Fruit fly (Drosophila melanogaster) whole organism, embryonic: Measurements from ENCODE around the gene L2HGDH.

ENCODE experiments used
- Ada2b ChIP-seq: fragments of 200-800 bp; sonication (Bioruptor generic); IDR thresholded peaks from 2 replicates; pipeline ENCODE4 v1.3.6; 2022; ENCODE audit warnings: missing biosample characterization, missing genetic modification characterization
- Atf6 ChIP-seq: fragments of 200-800 bp; sonication (Bioruptor generic); IDR thresholded peaks from 2 replicates; pipeline ENCODE4 v1.3.6; 2022; ENCODE audit warnings: missing biosample characterization, missing genetic modification characterization
- BtbVII ChIP-seq: fragments of 200-800 bp; sonication (Bioruptor generic); optimal IDR thresholded peaks from 3 replicates; lab custom pipeline; 2017; ENCODE audit warnings: missing biosample characterization, mild to moderate bottlenecking, missing genetic modification characterization
- CG10366 ChIP-seq: fragments of 200-800 bp; sonication (Bioruptor generic); IDR thresholded peaks from 2 replicates; pipeline ENCODE4 v1.3.6; 2022; ENCODE audit warnings: missing biosample characterization, missing genetic modification characterization
- CG10431 ChIP-seq: fragments of 200-800 bp; sonication (Bioruptor generic); optimal IDR thresholded peaks from 3 replicates; lab custom pipeline; 2018; ENCODE audit warnings: missing biosample characterization, mild to moderate bottlenecking, missing genetic modification characterization
- CG10979 ChIP-seq: fragments of 200-800 bp; sonication (Bioruptor generic); optimal IDR thresholded peaks from 2 replicates; lab custom pipeline; 2018; ENCODE audit warnings: missing biosample characterization, mild to moderate bottlenecking, missing genetic modification characterization, moderate library complexity
- CG11696 ChIP-seq: fragments of 200-800 bp; sonication (Bioruptor generic); IDR thresholded peaks from 2 replicates; pipeline ENCODE4 v1.3.6; 2022; ENCODE audit warnings: missing biosample characterization, missing genetic modification characterization
- CG12219 ChIP-seq: fragments of 200-800 bp; sonication (Bioruptor generic); optimal IDR thresholded peaks from 3 replicates; lab custom pipeline; 2018; ENCODE audit warnings: missing biosample characterization, mild to moderate bottlenecking, missing genetic modification characterization
- CG1233 ChIP-seq: fragments of 200-800 bp; sonication (Bioruptor generic); optimal IDR thresholded peaks from 4 replicates; lab custom pipeline; 2018; ENCODE audit warnings: missing biosample characterization, mild to moderate bottlenecking, missing genetic modification characterization
- CG17802 ChIP-seq: fragments of 200-800 bp; sonication (Bioruptor generic); optimal IDR thresholded peaks from 2 replicates; lab custom pipeline; 2018; ENCODE audit warnings: missing biosample characterization, mild to moderate bottlenecking, missing genetic modification characterization, moderate library complexity
- CG18262 ChIP-seq: fragments of 200-800 bp; optimal IDR thresholded peaks from 3 replicates; lab custom pipeline; 2019; ENCODE audit warnings: missing biosample characterization, mild to moderate bottlenecking, missing genetic modification characterization, moderate library complexity
- CG3163 ChIP-seq: fragments of 200-800 bp; sonication (Bioruptor generic); optimal IDR thresholded peaks from 3 replicates; lab custom pipeline; 2016; ENCODE audit warnings: missing biosample characterization, missing genetic modification characterization
- CG34422 ChIP-seq: fragments of 200-800 bp; sonication (Bioruptor generic); IDR thresholded peaks from 3 replicates; pipeline ENCODE4 v1.3.6; 2022; ENCODE audit warnings: missing biosample characterization, missing genetic modification characterization
- CG4707 ChIP-seq: fragments of 200-800 bp; sonication (Bioruptor generic); optimal IDR thresholded peaks from 2 replicates; lab custom pipeline; 2018; ENCODE audit warnings: missing biosample characterization, mild to moderate bottlenecking, missing genetic modification characterization, moderate library complexity
- CG5953 ChIP-seq: fragments of 200-800 bp; sonication (Bioruptor generic); IDR thresholded peaks from 2 replicates; pipeline ENCODE4 v1.3.6; 2022; ENCODE audit warnings: missing biosample characterization, missing genetic modification characterization
- CG6175 ChIP-seq: fragments of 200-800 bp; sonication (Bioruptor generic); IDR thresholded peaks from 3 replicates; pipeline ENCODE4 v1.3.6; 2022; ENCODE audit warnings: missing biosample characterization, missing genetic modification characterization
- CG7357 ChIP-seq: fragments of 200-800 bp; sonication (Bioruptor generic); IDR thresholded peaks from 3 replicates; pipeline ENCODE4 v1.3.6; 2022; ENCODE audit warnings: missing biosample characterization, missing genetic modification characterization
- CG7556 ChIP-seq: fragments of 200-800 bp; sonication (Bioruptor generic); optimal IDR thresholded peaks from 2 replicates; lab custom pipeline; 2017; ENCODE audit warnings: missing biosample characterization, mild to moderate bottlenecking, missing genetic modification characterization
- Doc3 ChIP-seq: fragments of 200-800 bp; sonication (Bioruptor generic); IDR thresholded peaks from 3 replicates; pipeline ENCODE4 v1.3.6; 2022; ENCODE audit warnings: missing biosample characterization, missing genetic modification characterization; ENCODE audit not compliant: partially characterized antibody
- HmgZ ChIP-seq: fragments of 200-800 bp; sonication (Bioruptor generic); optimal IDR thresholded peaks from 2 replicates; lab custom pipeline; 2018; ENCODE audit warnings: missing biosample characterization, mild to moderate bottlenecking, missing genetic modification characterization
- Hr51 ChIP-seq, 2 experiments: fragments of 200-800 bp; sonication (Bioruptor generic); optimal IDR thresholded peaks; 2 replicates in 1 of 2; 3 replicates in 1 of 2; lab custom pipeline; 2016 to 2018; ENCODE audit warnings: missing biosample characterization in 2 of 2, missing genetic modification characterization in 2 of 2, mild to moderate bottlenecking in 1 of 2, moderate library complexity in 1 of 2
- NFAT ChIP-seq: fragments of 200-800 bp; sonication (Bioruptor generic); IDR thresholded peaks from 2 replicates; pipeline ENCODE4 v1.3.6; 2022; ENCODE audit warnings: missing biosample characterization, missing genetic modification characterization
- Nf-YA ChIP-seq: fragments of 200-800 bp; sonication (Bioruptor generic); IDR thresholded peaks from 2 replicates; pipeline ENCODE4 v1.3.6; 2022; ENCODE audit warnings: missing biosample characterization, missing genetic modification characterization
- Nf-YB ChIP-seq: fragments of 200-800 bp; sonication (Bioruptor generic); optimal IDR thresholded peaks from 3 replicates; lab custom pipeline; 2019; ENCODE audit warnings: missing biosample characterization, mild to moderate bottlenecking, missing genetic modification characterization, moderate library complexity
- Oli ChIP-seq: fragments of 200-800 bp; sonication (Bioruptor generic); optimal IDR thresholded peaks from 2 replicates; lab custom pipeline; 2018; ENCODE audit warnings: missing biosample characterization, mild to moderate bottlenecking, missing genetic modification characterization, moderate library complexity
- Sin3A ChIP-seq: fragments of >200 bp; optimal IDR thresholded peaks from 2 replicates; lab custom pipeline; 2018
- Sry-δ ChIP-seq: fragments of 200-800 bp; sonication (Bioruptor generic); optimal IDR thresholded peaks from 2 replicates; lab custom pipeline; 2016; ENCODE audit warnings: missing biosample characterization, missing genetic modification characterization
- Stat92E ChIP-seq, 3 experiments: fragments of >200 bp in 2 of 3; fragments of 200-800 bp in 1 of 3; sonication (Bioruptor generic) in 1 of 3; optimal IDR thresholded peaks; 2 replicates each; lab custom pipeline; 2017 to 2019; ENCODE audit warnings: missing biosample characterization in 3 of 3, missing genetic modification characterization in 3 of 3, mild to moderate bottlenecking in 1 of 3, moderate library complexity in 1 of 3
- Trl ChIP-seq, 3 experiments: fragments of >200 bp in 2 of 3; fragments of 200-800 bp in 1 of 3; sonication (Bioruptor generic) in 1 of 3; optimal IDR thresholded peaks; 2 replicates in 1 of 3; 3 replicates in 2 of 3; lab custom pipeline; 2016 to 2017; ENCODE audit warnings: missing biosample characterization in 1 of 3, missing genetic modification characterization in 1 of 3
- YL-1 ChIP-seq: fragments of 200-800 bp; sonication (Bioruptor generic); optimal IDR thresholded peaks from 3 replicates; lab custom pipeline; 2017; ENCODE audit warnings: missing biosample characterization, mild to moderate bottlenecking, missing genetic modification characterization
- abd-A ChIP-seq: fragments of 200-800 bp; sonication (Bioruptor generic); optimal IDR thresholded peaks from 3 replicates; lab custom pipeline; 2019; ENCODE audit warnings: missing biosample characterization, mild to moderate bottlenecking, missing genetic modification characterization, moderate library complexity
- az2 ChIP-seq: fragments of 200-800 bp; sonication (Bioruptor generic); optimal IDR thresholded peaks from 3 replicates; lab custom pipeline; 2016; ENCODE audit warnings: missing biosample characterization, missing genetic modification characterization
- br ChIP-seq: fragments of >200 bp; optimal IDR thresholded peaks from 2 replicates; lab custom pipeline; 2017
- caup ChIP-seq: fragments of 200-800 bp; sonication (Bioruptor generic); optimal IDR thresholded peaks from 3 replicates; lab custom pipeline; 2017; ENCODE audit warnings: missing biosample characterization, mild to moderate bottlenecking, missing genetic modification characterization, moderate library complexity; ENCODE audit not compliant: severe bottlenecking
- cg ChIP-seq: fragments of 200-800 bp; sonication (Bioruptor generic); optimal IDR thresholded peaks from 3 replicates; lab custom pipeline; 2019; ENCODE audit warnings: missing biosample characterization, mild to moderate bottlenecking, missing genetic modification characterization, moderate library complexity
- en ChIP-seq: fragments of 200-800 bp; sonication (Bioruptor generic); optimal IDR thresholded peaks from 2 replicates; lab custom pipeline; 2016; ENCODE audit warnings: missing biosample characterization, missing genetic modification characterization
- eve ChIP-seq, 2 experiments: fragments of >200 bp; optimal IDR thresholded peaks; 2 replicates each; lab custom pipeline; 2017; ENCODE audit warnings: missing biosample characterization in 2 of 2, missing genetic modification characterization in 2 of 2
- gce ChIP-seq: fragments of 200-800 bp; sonication (Bioruptor generic); IDR thresholded peaks from 3 replicates; pipeline ENCODE4 v1.3.6; 2022; ENCODE audit warnings: missing biosample characterization, missing genetic modification characterization
- ham ChIP-seq: fragments of 200-800 bp; sonication (Bioruptor generic); IDR thresholded peaks from 2 replicates; pipeline ENCODE4 v1.3.6; 2022; ENCODE audit warnings: missing biosample characterization, missing genetic modification characterization
- inv ChIP-seq: fragments of 200-800 bp; sonication (Bioruptor generic); IDR thresholded peaks from 2 replicates; pipeline ENCODE4 v1.3.6; 2022; ENCODE audit warnings: missing biosample characterization, missing genetic modification characterization; ENCODE audit not compliant: partially characterized antibody
- ken ChIP-seq: fragments of 200-800 bp; sonication (Bioruptor generic); IDR thresholded peaks from 3 replicates; pipeline ENCODE4 v1.3.6; 2022; ENCODE audit warnings: missing biosample characterization, missing genetic modification characterization
- luna ChIP-seq: fragments of 200-800 bp; sonication (Bioruptor generic); optimal IDR thresholded peaks from 2 replicates; lab custom pipeline; 2016; ENCODE audit warnings: missing biosample characterization, missing genetic modification characterization
- pros ChIP-seq: fragments of 200-800 bp; sonication (Bioruptor generic); optimal IDR thresholded peaks from 3 replicates; lab custom pipeline; 2019; ENCODE audit warnings: missing biosample characterization, mild to moderate bottlenecking, missing genetic modification characterization, moderate library complexity
- slbo ChIP-seq: fragments of 200-800 bp; sonication (Bioruptor generic); IDR thresholded peaks from 2 replicates; pipeline ENCODE4 v1.3.6; 2022; ENCODE audit warnings: missing biosample characterization, missing genetic modification characterization
- unc-4 ChIP-seq: fragments of 200-800 bp; sonication (Bioruptor generic); IDR thresholded peaks from 2 replicates; pipeline ENCODE4 v1.3.6; 2022; ENCODE audit warnings: missing biosample characterization, missing genetic modification characterization; ENCODE audit not compliant: partially characterized antibody
- vfl ChIP-seq: fragments of 200-800 bp; sonication (Bioruptor generic); optimal IDR thresholded peaks from 2 replicates; lab custom pipeline; 2016; ENCODE audit warnings: missing biosample characterization, missing genetic modification characterization
- vvl ChIP-seq: fragments of 200-800 bp; sonication (Bioruptor generic); IDR thresholded peaks from 2 replicates; pipeline ENCODE4 v1.3.6; 2022; ENCODE audit warnings: missing biosample characterization, missing genetic modification characterization
- wor ChIP-seq: fragments of 200-800 bp; sonication (Bioruptor generic); IDR thresholded peaks from 2 replicates; pipeline ENCODE4 v1.3.6; 2022; ENCODE audit warnings: missing biosample characterization, missing genetic modification characterization

Gene L2HGDH

DNA sequence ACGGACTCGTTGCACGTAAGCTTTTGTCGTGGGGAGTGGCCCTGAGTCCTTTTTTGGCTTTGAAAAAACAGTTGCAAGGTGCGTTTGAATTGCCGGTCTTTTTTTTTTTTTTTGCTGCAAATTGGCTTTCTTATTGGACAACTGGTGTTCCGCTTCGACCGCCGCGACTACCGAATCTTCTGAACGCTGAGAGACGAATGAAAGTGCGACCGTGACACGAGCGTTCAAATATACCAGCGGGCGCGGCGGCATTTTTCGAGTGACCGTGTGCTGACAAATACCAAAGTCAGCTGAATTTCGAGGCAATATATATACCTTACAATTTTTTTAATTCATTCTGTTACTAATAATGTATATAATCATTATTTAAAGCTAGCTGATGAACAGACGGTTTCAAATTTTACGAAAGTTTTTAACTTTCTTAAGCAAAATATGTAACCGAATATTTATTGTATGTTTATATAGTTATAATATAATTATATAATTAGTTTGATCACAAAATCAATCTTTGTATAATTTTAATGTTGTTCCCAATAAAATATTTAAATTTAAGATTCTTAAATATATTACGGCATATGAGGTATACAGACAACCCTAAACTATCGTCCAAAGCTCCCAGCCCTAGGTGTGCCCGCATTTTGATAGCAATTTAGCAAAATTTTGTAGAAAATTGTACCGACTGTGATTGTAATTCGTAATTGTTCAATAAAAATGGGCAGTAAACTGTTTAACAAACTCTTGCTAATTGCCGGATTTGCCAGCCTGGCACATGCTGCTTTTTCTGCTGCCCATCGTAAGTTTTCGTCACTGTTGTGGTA, 13.0 kb upstream of the L2HGDH start, which contains the start of the genes Swip-1 and EMC5 (continued):
- TF ChIP-seq CG7357 (GFP tag; lab: Robert Waterston, UW) (no peak), vfl (GFP tag; lab: Kevin White, UChicago) (no peak), CG5953 (GFP tag; lab: Robert Waterston, UW) (no peak), CG4707 (GFP tag; lab: Kevin White, UChicago) (no peak), Nf-YA (GFP tag; lab: Robert Waterston, UW) (0 out of 2 replicates have a peak, but pooled peaks have one; percentile 32), CG18262 (tag; lab: Kevin White, UChicago) (peak; percentile 78), Hr51 (GFP tag; optimal IDR thresholded peaks at IDR 0.05; lab: Kevin White, UChicago) (peak in 1 of 2 experiments; percentile 64), caup (GFP tag; lab: Kevin White, UChicago) (peak; percentile 27), CG11696 (no peak; the same call in 1 of the 2 replicates), Sry-δ (GFP tag; lab: Kevin White, UChicago) (peak; percentile 68), ken (GFP tag; lab: Robert Waterston, UW) (peak; percentile 67; the same call in 2 of the 3 replicates), CG10979 (tag; lab: Kevin White, UChicago) (peak; percentile 56), CG17802 (tag; lab: Kevin White, UChicago) (no peak), br (no peak), inv (GFP tag; lab: Robert Waterston, UW) (peak; percentile 35; the same call in 1 of the 2 replicates), BtbVII (GFP tag; lab: Kevin White, UChicago) (no peak), Sin3A (lab: Kevin White, UChicago) (no peak), cg (GFP tag; lab: Kevin White, UChicago) (no peak), ham (GFP tag; lab: Robert Waterston, UW) (no peak), CG3163 (GFP tag; lab: Kevin White, UChicago) (peak; percentile 2), Stat92E (GFP tag; optimal IDR thresholded peaks at IDR 0.05; lab: Kevin White, UChicago) (no peak), gce (GFP tag; lab: Robert Waterston, UW) (no peak), vvl (0 out of 2 replicates have a peak, but pooled peaks have one; percentile 61), unc-4 (GFP tag; lab: Robert Waterston, UW) (peak; percentile 58; the same call in 1 of the 2 replicates), abd-A (tag; lab: Kevin White, UChicago) (no peak), Trl (optimal IDR thresholded peaks at IDR 0.05; lab: Kevin White, UChicago) (no peak), Trl (GFP tag; optimal IDR thresholded peaks at IDR 0.05; lab: Kevin White, UChicago) (peak; percentile 1), slbo (GFP tag; lab: Robert Waterston, UW) (peak; percentile 85), NFAT (GFP tag; lab: Robert Waterston, UW) (peak; percentile 44), CG6175 (0 out of 3 replicates have a peak, but pooled peaks have one; percentile 21), Doc3 (GFP tag; lab: Robert Waterston, UW) (peak; percentile 45; the same call in 1 of the 3 replicates), az2 (GFP tag; lab: Kevin White, UChicago) (peak; percentile 56), CG10431 (GFP tag; lab: Kevin White, UChicago) (peak; percentile 58), HmgZ (tag; lab: Kevin White, UChicago) (peak; percentile 28), CG1233 (GFP tag; lab: Kevin White, UChicago) (peak; percentile 58), CG10366 (no peak), en (GFP tag; lab: Kevin White, UChicago) (no peak), CG12219 (peak; percentile 11), CG34422 (GFP tag; lab: Robert Waterston, UW) (peak; percentile 36; the same call in 2 of the 3 replicates), Ada2b (GFP tag; lab: Robert Waterston, UW) (0 out of 2 replicates have a peak, but pooled peaks have one; percentile 10), CG7556 (GFP tag; lab: Kevin White, UChicago) (peak; percentile 62), luna (GFP tag; lab: Kevin White, UChicago) (no peak), wor (GFP tag; lab: Robert Waterston, UW) (no peak), Oli (peak; percentile 24), Atf6 (GFP tag; lab: Robert Waterston, UW) (no peak), eve (GFP tag; optimal IDR thresholded peaks at IDR 0.05; lab: Kevin White, UChicago) (no peak), YL-1 (no peak), pros (no peak), Nf-YB (GFP tag; lab: Kevin White, UChicago) (no peak)
